Fruit fly (Drosophila melanogaster) whole organism, embryonic: ENCODE data around the gene CG17202.

Source experiments
- Adf1 ChIP-seq: fragments of 200-800 bp; sonication (Bioruptor generic); IDR thresholded peaks from 2 replicates; pipeline ENCODE4 v1.3.6; 2022; ENCODE audit warnings: missing biosample characterization, missing genetic modification characterization
- Atf3 ChIP-seq: fragments of 200-800 bp; sonication (Bioruptor generic); optimal IDR thresholded peaks from 3 replicates; lab custom pipeline; 2016; ENCODE audit warnings: missing biosample characterization, missing genetic modification characterization
- Blimp-1 ChIP-seq: fragments of 200-800 bp; sonication (Bioruptor generic); optimal IDR thresholded peaks from 3 replicates; lab custom pipeline; 2018; ENCODE audit warnings: missing biosample characterization, missing genetic modification characterization, mild to moderate bottlenecking, moderate library complexity, missing genetic modification reagents
- Bteb2 ChIP-seq: fragments of 200-800 bp; sonication (Bioruptor generic); optimal IDR thresholded peaks from 2 replicates; lab custom pipeline; 2016; ENCODE audit warnings: missing biosample characterization, missing genetic modification characterization
- C15 ChIP-seq: fragments of 200-800 bp; sonication (Bioruptor generic); IDR thresholded peaks from 3 replicates; pipeline ENCODE4 v1.3.6; 2022; ENCODE audit warnings: missing biosample characterization, missing genetic modification characterization
- CG10979 ChIP-seq: fragments of 200-800 bp; sonication (Bioruptor generic); optimal IDR thresholded peaks from 2 replicates; lab custom pipeline; 2018; ENCODE audit warnings: missing biosample characterization, mild to moderate bottlenecking, missing genetic modification characterization, moderate library complexity
- CG11247 ChIP-seq: fragments of 200-800 bp; sonication (Bioruptor generic); IDR thresholded peaks from 2 replicates; pipeline ENCODE4 v1.3.6; 2022; ENCODE audit warnings: missing biosample characterization, missing genetic modification characterization
- CG11695 ChIP-seq: fragments of 200-800 bp; sonication (Bioruptor generic); IDR thresholded peaks from 3 replicates; pipeline ENCODE4 v1.3.6; 2022; ENCODE audit warnings: missing biosample characterization, missing genetic modification characterization
- CG12391 ChIP-seq: fragments of 200-800 bp; sonication (Bioruptor generic); optimal IDR thresholded peaks from 3 replicates; lab custom pipeline; 2018; ENCODE audit warnings: missing biosample characterization, mild to moderate bottlenecking, missing genetic modification characterization, moderate library complexity
- CG13287 ChIP-seq: fragments of 200-800 bp; sonication (Bioruptor generic); IDR thresholded peaks from 2 replicates; pipeline ENCODE4 v1.3.6; 2022; ENCODE audit warnings: missing biosample characterization, missing genetic modification characterization; ENCODE audit not compliant: partially characterized antibody
- CG15269 ChIP-seq: fragments of 200-800 bp; sonication (Bioruptor generic); optimal IDR thresholded peaks from 2 replicates; lab custom pipeline; 2018; ENCODE audit warnings: missing biosample characterization, mild to moderate bottlenecking, missing genetic modification characterization, moderate library complexity
- CG15514 ChIP-seq: fragments of 200-800 bp; sonication (Bioruptor generic); optimal IDR thresholded peaks from 3 replicates; lab custom pipeline; 2017; ENCODE audit warnings: missing biosample characterization, missing genetic modification characterization, mild to moderate bottlenecking, moderate library complexity, missing genetic modification reagents
- CG17912 ChIP-seq: fragments of 200-800 bp; sonication (Bioruptor generic); optimal IDR thresholded peaks from 2 replicates; lab custom pipeline; 2018; ENCODE audit warnings: missing biosample characterization, mild to moderate bottlenecking, missing genetic modification characterization
- CG18476 ChIP-seq: fragments of 200-800 bp; sonication (Bioruptor generic); optimal IDR thresholded peaks from 2 replicates; lab custom pipeline; 2016; ENCODE audit warnings: missing biosample characterization, mild to moderate bottlenecking, missing genetic modification characterization
- CG3163 ChIP-seq: fragments of 200-800 bp; sonication (Bioruptor generic); optimal IDR thresholded peaks from 3 replicates; lab custom pipeline; 2016; ENCODE audit warnings: missing biosample characterization, missing genetic modification characterization
- CG34376 ChIP-seq: fragments of 200-800 bp; sonication (Bioruptor generic); optimal IDR thresholded peaks from 2 replicates; lab custom pipeline; 2018; ENCODE audit warnings: missing biosample characterization, mild to moderate bottlenecking, missing genetic modification characterization
- CG34422 ChIP-seq: fragments of 200-800 bp; sonication (Bioruptor generic); IDR thresholded peaks from 3 replicates; pipeline ENCODE4 v1.3.6; 2022; ENCODE audit warnings: missing biosample characterization, missing genetic modification characterization
- CG3838 ChIP-seq: fragments of 200-800 bp; sonication (Bioruptor generic); optimal IDR thresholded peaks from 3 replicates; lab custom pipeline; 2016; ENCODE audit warnings: missing biosample characterization, missing genetic modification characterization
- CG4730 ChIP-seq: fragments of 200-800 bp; sonication (Bioruptor generic); IDR thresholded peaks from 2 replicates; pipeline ENCODE4 v1.3.6; 2022; ENCODE audit warnings: missing biosample characterization, missing genetic modification characterization
- D ChIP-seq, 2 experiments: fragments of 200-800 bp in 1 of 2; fragments of >200 bp in 1 of 2; sonication (Bioruptor generic) in 1 of 2; optimal IDR thresholded peaks; 2 replicates in 1 of 2; 3 replicates in 1 of 2; lab custom pipeline; 2017; ENCODE audit warnings: mild to moderate bottlenecking in 1 of 2, missing biosample characterization in 1 of 2, missing genetic modification characterization in 1 of 2, missing genetic modification reagents in 1 of 2
- D19B ChIP-seq: fragments of 200-800 bp; sonication (Bioruptor generic); optimal IDR thresholded peaks from 2 replicates; lab custom pipeline; 2017; ENCODE audit warnings: missing biosample characterization, mild to moderate bottlenecking, missing genetic modification characterization
- Doc3 ChIP-seq: fragments of 200-800 bp; sonication (Bioruptor generic); IDR thresholded peaks from 3 replicates; pipeline ENCODE4 v1.3.6; 2022; ENCODE audit warnings: missing biosample characterization, missing genetic modification characterization; ENCODE audit not compliant: partially characterized antibody
- Ets65A ChIP-seq: fragments of 200-800 bp; sonication (Bioruptor generic); peaks from one replicate; lab custom pipeline; 2016; ENCODE audit warnings: missing biosample characterization, missing genetic modification characterization
- HmgD ChIP-seq: fragments of 200-800 bp; sonication (Bioruptor generic); optimal IDR thresholded peaks from 3 replicates; lab custom pipeline; 2016; ENCODE audit warnings: missing biosample characterization, missing genetic modification characterization
- HmgZ ChIP-seq: fragments of 200-800 bp; sonication (Bioruptor generic); optimal IDR thresholded peaks from 2 replicates; lab custom pipeline; 2018; ENCODE audit warnings: missing biosample characterization, mild to moderate bottlenecking, missing genetic modification characterization
- Hr3 ChIP-seq: fragments of 200-800 bp; sonication (Bioruptor generic); optimal IDR thresholded peaks from 3 replicates; lab custom pipeline; 2016; ENCODE audit warnings: missing biosample characterization, missing genetic modification characterization
- Side ChIP-seq: fragments of 200-800 bp; sonication (Bioruptor generic); optimal IDR thresholded peaks from 2 replicates; lab custom pipeline; 2016; ENCODE audit warnings: missing biosample characterization, missing genetic modification characterization
- Stat92E ChIP-seq, 3 experiments: fragments of >200 bp in 2 of 3; fragments of 200-800 bp in 1 of 3; sonication (Bioruptor generic) in 1 of 3; optimal IDR thresholded peaks; 2 replicates each; lab custom pipeline; 2017 to 2019; ENCODE audit warnings: missing biosample characterization in 3 of 3, missing genetic modification characterization in 3 of 3, mild to moderate bottlenecking in 1 of 3, moderate library complexity in 1 of 3
- abd-A ChIP-seq: fragments of 200-800 bp; sonication (Bioruptor generic); optimal IDR thresholded peaks from 3 replicates; lab custom pipeline; 2019; ENCODE audit warnings: missing biosample characterization, mild to moderate bottlenecking, missing genetic modification characterization, moderate library complexity
- al ChIP-seq: fragments of 200-800 bp; sonication (Bioruptor generic); IDR thresholded peaks from 2 replicates; pipeline ENCODE4 v1.3.6; 2022; ENCODE audit warnings: missing biosample characterization, missing genetic modification characterization
- cad ChIP-seq: fragments of >200 bp; optimal IDR thresholded peaks from 2 replicates; lab custom pipeline; 2017; ENCODE audit warnings: missing biosample characterization, missing genetic modification characterization
- croc ChIP-seq: fragments of 200-800 bp; sonication (Bioruptor generic); conservative IDR thresholded peaks from 3 replicates; pipeline ENCODE4 v1.3.6; 2022; ENCODE audit warnings: missing biosample characterization, missing genetic modification characterization
- dysf ChIP-seq: fragments of 200-800 bp; sonication (Bioruptor generic); IDR thresholded peaks from 3 replicates; pipeline ENCODE4 v1.3.6; 2022; ENCODE audit warnings: missing biosample characterization, missing genetic modification characterization
- gem ChIP-seq: fragments of 200-800 bp; sonication (Bioruptor generic); optimal IDR thresholded peaks from 2 replicates; lab custom pipeline; 2019; ENCODE audit warnings: missing biosample characterization, mild to moderate bottlenecking, missing genetic modification characterization, moderate library complexity
- gt ChIP-seq: fragments of 200-800 bp; sonication (Bioruptor generic); IDR thresholded peaks from 2 replicates; pipeline ENCODE4 v1.3.6; 2022; ENCODE audit warnings: missing biosample characterization, missing genetic modification characterization
- jigr1 ChIP-seq: fragments of 200-800 bp; sonication (Bioruptor generic); IDR thresholded peaks from 3 replicates; pipeline ENCODE4 v1.3.6; 2022; ENCODE audit warnings: missing biosample characterization, missing genetic modification characterization
- ken ChIP-seq: fragments of 200-800 bp; sonication (Bioruptor generic); IDR thresholded peaks from 3 replicates; pipeline ENCODE4 v1.3.6; 2022; ENCODE audit warnings: missing biosample characterization, missing genetic modification characterization
- kni ChIP-seq: fragments of 200-800 bp; sonication (Bioruptor generic); optimal IDR thresholded peaks from 3 replicates; lab custom pipeline; 2017; ENCODE audit warnings: mild to moderate bottlenecking, missing biosample characterization, missing genetic modification reagents, missing genetic modification characterization
- lmd ChIP-seq: fragments of 200-800 bp; sonication (Bioruptor generic); IDR thresholded peaks from 2 replicates; pipeline ENCODE4 v1.3.6; 2022; ENCODE audit warnings: missing biosample characterization, missing genetic modification characterization
- luna ChIP-seq: fragments of 200-800 bp; sonication (Bioruptor generic); optimal IDR thresholded peaks from 2 replicates; lab custom pipeline; 2016; ENCODE audit warnings: missing biosample characterization, missing genetic modification characterization
- mld ChIP-seq: fragments of 200-800 bp; sonication (Bioruptor generic); IDR thresholded peaks from 3 replicates; pipeline ENCODE4 v1.3.6; 2022; ENCODE audit warnings: missing biosample characterization, missing genetic modification characterization; ENCODE audit not compliant: partially characterized antibody
- p53 ChIP-seq: fragments of 200-800 bp; sonication (Bioruptor generic); optimal IDR thresholded peaks from 2 replicates; lab custom pipeline; 2016; ENCODE audit warnings: missing biosample characterization, missing genetic modification characterization
- pzg ChIP-seq: fragments of 200-800 bp; sonication (Bioruptor generic); optimal IDR thresholded peaks from 3 replicates; lab custom pipeline; 2018; ENCODE audit warnings: missing biosample characterization, mild to moderate bottlenecking, missing genetic modification characterization, moderate library complexity
- sd ChIP-seq: fragments of 200-800 bp; sonication (Bioruptor generic); optimal IDR thresholded peaks from 3 replicates; lab custom pipeline; 2018; ENCODE audit warnings: missing biosample characterization, mild to moderate bottlenecking, missing genetic modification characterization, moderate library complexity
- seq ChIP-seq: fragments of 200-800 bp; sonication (Bioruptor generic); IDR thresholded peaks from 2 replicates; pipeline ENCODE4 v1.3.6; 2022; ENCODE audit warnings: missing biosample characterization, missing genetic modification characterization
- slp2 ChIP-seq: fragments of 200-800 bp; sonication (Bioruptor generic); optimal IDR thresholded peaks from 2 replicates; lab custom pipeline; 2016; ENCODE audit warnings: missing biosample characterization, missing genetic modification characterization
- tll ChIP-seq, 2 experiments: fragments of 200-800 bp in 1 of 2; fragments of >200 bp in 1 of 2; sonication (Bioruptor generic) in 1 of 2; optimal IDR thresholded peaks; 2 replicates each; lab custom pipeline; 2017 to 2019; ENCODE audit warnings: missing biosample characterization in 2 of 2, missing genetic modification characterization in 2 of 2, mild to moderate bottlenecking in 1 of 2, moderate library complexity in 1 of 2
- tup ChIP-seq: fragments of 200-800 bp; sonication (Bioruptor generic); optimal IDR thresholded peaks from 2 replicates; lab custom pipeline; 2016; ENCODE audit warnings: missing biosample characterization, mild to moderate bottlenecking, missing genetic modification characterization, moderate library complexity
- zen ChIP-seq: fragments of 200-800 bp; sonication (Bioruptor generic); optimal IDR thresholded peaks from 3 replicates; lab custom pipeline; 2018; ENCODE audit warnings: missing biosample characterization, mild to moderate bottlenecking, missing genetic modification characterization, moderate library complexity
- zfh1 ChIP-seq: fragments of 200-800 bp; sonication (Bioruptor generic); IDR thresholded peaks from 3 replicates; pipeline ENCODE4 v1.3.6; 2022; ENCODE audit warnings: missing biosample characterization, missing genetic modification characterization

The CG17202 gene

dm6 chr3R:12448889-12449314, 26.3 kb downstream of the CG17202 start, which contains the start of gene CG18549 (continued):
- TF ChIP-seq D19B (GFP tag; lab: Kevin White, UChicago) (peak; percentile 97), HmgZ (tag; lab: Kevin White, UChicago) (peak; percentile 100), CG15514 (peak; percentile 96), CG12391 (tag; lab: Kevin White, UChicago) (peak; percentile 100), tll (GFP tag; optimal IDR thresholded peaks at IDR 0.05; lab: Kevin White, UChicago) (peak in 1 of 2 experiments; percentile 89), HmgD (GFP tag; lab: Kevin White, UChicago) (peak; percentile 98), gt (peak; percentile 99), sd (tag; lab: Kevin White, UChicago) (peak; percentile 98), CG11695 (GFP tag; lab: Robert Waterston, UW) (peak; percentile 100), Ets65A (GFP tag; lab: Kevin White, UChicago) (peak; percentile 100), CG11247 (GFP tag; lab: Robert Waterston, UW) (peak; percentile 100), Blimp-1 (GFP tag; lab: Kevin White, UChicago) (peak; percentile 99), zfh1 (GFP tag; lab: Robert Waterston, UW) (peak; percentile 100), luna (GFP tag; lab: Kevin White, UChicago) (peak; percentile 98), CG10979 (peak; percentile 100), zen (tag; lab: Kevin White, UChicago) (peak; percentile 100), ken (peak; percentile 100), lmd (GFP tag; lab: Robert Waterston, UW) (peak; percentile 100), CG17912 (GFP tag; lab: Kevin White, UChicago) (peak; percentile 100), kni (GFP tag; lab: Kevin White, UChicago) (peak; percentile 99), dysf (GFP tag; lab: Robert Waterston, UW) (peak; percentile 100), CG13287 (GFP tag; lab: Robert Waterston, UW) (peak; percentile 88), CG3163 (peak; percentile 92), tup (GFP tag; lab: Kevin White, UChicago) (peak; percentile 99), gem (tag; lab: Kevin White, UChicago) (peak; percentile 100), Atf3 (GFP tag; lab: Kevin White, UChicago) (peak; percentile 99), CG3838 (peak; percentile 99), jigr1 (peak; percentile 99), pzg (GFP tag; lab: Kevin White, UChicago) (peak; percentile 52), Adf1 (GFP tag; lab: Robert Waterston, UW) (peak; percentile 93), CG18476 (GFP tag; lab: Kevin White, UChicago) (peak; percentile 99), abd-A (tag; lab: Kevin White, UChicago) (peak; percentile 99), Stat92E (GFP tag; optimal IDR thresholded peaks at IDR 0.05; lab: Kevin White, UChicago) (peak in 1 of 3 experiments; percentile 100), mld (GFP tag; lab: Robert Waterston, UW) (no peak; the same call in 2 of the 3 replicates), al (peak; percentile 99), croc (peak; percentile 100), Hr3 (GFP tag; lab: Kevin White, UChicago) (peak; percentile 100), C15 (GFP tag; lab: Robert Waterston, UW) (peak; percentile 99), Bteb2 (GFP tag; lab: Kevin White, UChicago) (peak; percentile 99), Side (GFP tag; lab: Kevin White, UChicago) (peak; percentile 99), cad (GFP tag; lab: Kevin White, UChicago) (no peak), CG34422 (GFP tag; lab: Robert Waterston, UW) (peak; percentile 100), CG15269 (tag; lab: Kevin White, UChicago) (peak; percentile 100), CG4730 (peak; percentile 100), slp2 (peak; percentile 99), D (optimal IDR thresholded peaks at IDR 0.05; lab: Kevin White, UChicago) (no peak), D (GFP tag; optimal IDR thresholded peaks at IDR 0.05; lab: Kevin White, UChicago) (peak; percentile 100), Doc3 (peak; percentile 85), p53 (GFP tag; lab: Kevin White, UChicago) (peak; percentile 96), seq (GFP tag; lab: Robert Waterston, UW) (peak; percentile 100), CG34376 (GFP tag; lab: Kevin White, UChicago) (peak; percentile 100)
